Fruit fly (Drosophila melanogaster) whole organism, embryonic: Measurements from ENCODE around the gene Rab14.

Experiments used
- Abd-B ChIP-seq: fragments of 200-800 bp; sonication (Bioruptor generic); optimal IDR thresholded peaks from 2 replicates; lab custom pipeline; 2018; ENCODE audit warnings: missing biosample characterization, mild to moderate bottlenecking, missing genetic modification characterization, moderate library complexity
- CG11696 ChIP-seq: fragments of 200-800 bp; sonication (Bioruptor generic); IDR thresholded peaks from 2 replicates; pipeline ENCODE4 v1.3.6; 2022; ENCODE audit warnings: missing biosample characterization, missing genetic modification characterization
- CG12219 ChIP-seq: fragments of 200-800 bp; sonication (Bioruptor generic); optimal IDR thresholded peaks from 3 replicates; lab custom pipeline; 2018; ENCODE audit warnings: missing biosample characterization, mild to moderate bottlenecking, missing genetic modification characterization
- CG13123 ChIP-seq: fragments of 200-800 bp; sonication (Bioruptor generic); optimal IDR thresholded peaks from 2 replicates; lab custom pipeline; 2016; ENCODE audit warnings: missing biosample characterization, missing genetic modification characterization
- CG1529 ChIP-seq: fragments of 200-800 bp; sonication (Bioruptor generic); optimal IDR thresholded peaks from 3 replicates; lab custom pipeline; 2018; ENCODE audit warnings: missing biosample characterization, missing genetic modification characterization
- CG17186 ChIP-seq: fragments of 200-800 bp; sonication (Bioruptor generic); optimal IDR thresholded peaks from 3 replicates; lab custom pipeline; 2017; ENCODE audit warnings: missing biosample characterization, missing genetic modification reagents, missing genetic modification characterization
- CG17568 ChIP-seq: fragments of 200-800 bp; sonication (Bioruptor generic); optimal IDR thresholded peaks from 2 replicates; lab custom pipeline; 2018; ENCODE audit warnings: missing biosample characterization, mild to moderate bottlenecking, missing genetic modification characterization, moderate library complexity
- CG2116 ChIP-seq: fragments of 200-800 bp; sonication (Bioruptor generic); optimal IDR thresholded peaks from 3 replicates; lab custom pipeline; 2018; ENCODE audit warnings: missing biosample characterization, mild to moderate bottlenecking, missing genetic modification characterization
- CG2199 ChIP-seq: fragments of 200-800 bp; sonication (Bioruptor generic); IDR thresholded peaks from 3 replicates; pipeline ENCODE4 v1.3.6; 2022; ENCODE audit warnings: missing biosample characterization, missing genetic modification characterization
- CG2202 ChIP-seq: fragments of 200-800 bp; sonication (Bioruptor generic); optimal IDR thresholded peaks from 2 replicates; lab custom pipeline; 2018; ENCODE audit warnings: missing biosample characterization, mild to moderate bottlenecking, missing genetic modification characterization
- CG32772 ChIP-seq: fragments of 200-800 bp; sonication (Bioruptor generic); IDR thresholded peaks from 2 replicates; pipeline ENCODE4 v1.3.6; 2022; ENCODE audit warnings: missing biosample characterization, missing genetic modification characterization
- CG3281 ChIP-seq: fragments of 200-800 bp; sonication (Bioruptor generic); optimal IDR thresholded peaks from 3 replicates; lab custom pipeline; 2017; ENCODE audit warnings: missing biosample characterization, mild to moderate bottlenecking, missing genetic modification characterization
- CG4360 ChIP-seq: fragments of 200-800 bp; sonication (Bioruptor generic); IDR thresholded peaks from 2 replicates; pipeline ENCODE4 v1.3.6; 2022; ENCODE audit warnings: missing biosample characterization, missing genetic modification characterization
- CG5245 ChIP-seq: fragments of 200-800 bp; sonication (Bioruptor generic); optimal IDR thresholded peaks from 3 replicates; lab custom pipeline; 2016; ENCODE audit warnings: missing biosample characterization, missing genetic modification characterization
- CG6683 ChIP-seq: fragments of 200-800 bp; sonication (Bioruptor generic); optimal IDR thresholded peaks from 2 replicates; lab custom pipeline; 2017; ENCODE audit warnings: missing biosample characterization, mild to moderate bottlenecking, missing genetic modification characterization, missing genetic modification reagents
- CG7372 ChIP-seq: fragments of 200-800 bp; sonication (Bioruptor generic); IDR thresholded peaks from 2 replicates; pipeline ENCODE4 v1.3.6; 2022; ENCODE audit warnings: missing biosample characterization, missing genetic modification characterization
- CG7745 ChIP-seq: fragments of 200-800 bp; sonication (Bioruptor generic); optimal IDR thresholded peaks from 2 replicates; lab custom pipeline; 2018; ENCODE audit warnings: missing biosample characterization, mild to moderate bottlenecking, missing genetic modification characterization, moderate library complexity
- CG8290 ChIP-seq, 3 experiments: fragments of 200-800 bp; sonication (Bioruptor generic); optimal IDR thresholded peaks; 2 replicates each; lab custom pipeline; 2016 to 2019; ENCODE audit warnings: missing biosample characterization in 3 of 3, missing genetic modification characterization in 3 of 3, mild to moderate bottlenecking in 2 of 3, moderate library complexity in 1 of 3
- CG9609 ChIP-seq: fragments of 200-800 bp; sonication (Bioruptor generic); optimal IDR thresholded peaks from 3 replicates; lab custom pipeline; 2016; ENCODE audit warnings: missing biosample characterization, missing genetic modification characterization
- CG9932 ChIP-seq: fragments of 200-800 bp; sonication (Bioruptor generic); IDR thresholded peaks from 2 replicates; pipeline ENCODE4 v1.3.6; 2022; ENCODE audit warnings: missing biosample characterization, missing genetic modification characterization
- D ChIP-seq, 2 experiments: fragments of 200-800 bp in 1 of 2; fragments of >200 bp in 1 of 2; sonication (Bioruptor generic) in 1 of 2; optimal IDR thresholded peaks; 2 replicates in 1 of 2; 3 replicates in 1 of 2; lab custom pipeline; 2017; ENCODE audit warnings: mild to moderate bottlenecking in 1 of 2, missing biosample characterization in 1 of 2, missing genetic modification characterization in 1 of 2, missing genetic modification reagents in 1 of 2
- Dbx ChIP-seq: fragments of 200-800 bp; sonication (Bioruptor generic); IDR thresholded peaks from 3 replicates; pipeline ENCODE4 v1.3.6; 2022; ENCODE audit warnings: missing biosample characterization, missing genetic modification characterization
- Deaf1 ChIP-seq: fragments of 200-800 bp; optimal IDR thresholded peaks from 3 replicates; lab custom pipeline; 2019; ENCODE audit warnings: missing biosample characterization, mild to moderate bottlenecking, missing genetic modification characterization, moderate library complexity
- Doc3 ChIP-seq: fragments of 200-800 bp; sonication (Bioruptor generic); IDR thresholded peaks from 3 replicates; pipeline ENCODE4 v1.3.6; 2022; ENCODE audit warnings: missing biosample characterization, missing genetic modification characterization; ENCODE audit not compliant: partially characterized antibody
- HHEX ChIP-seq: fragments of 200-800 bp; sonication (Bioruptor generic); optimal IDR thresholded peaks from 3 replicates; lab custom pipeline; 2017; ENCODE audit warnings: missing biosample characterization, mild to moderate bottlenecking, missing genetic modification characterization, missing genetic modification reagents
- HmgZ ChIP-seq: fragments of 200-800 bp; sonication (Bioruptor generic); optimal IDR thresholded peaks from 2 replicates; lab custom pipeline; 2018; ENCODE audit warnings: missing biosample characterization, mild to moderate bottlenecking, missing genetic modification characterization
- Nf-YA ChIP-seq: fragments of 200-800 bp; sonication (Bioruptor generic); IDR thresholded peaks from 2 replicates; pipeline ENCODE4 v1.3.6; 2022; ENCODE audit warnings: missing biosample characterization, missing genetic modification characterization
- Oaz ChIP-seq: fragments of 200-800 bp; sonication (Bioruptor generic); IDR thresholded peaks from 2 replicates; pipeline ENCODE4 v1.3.6; 2022; ENCODE audit warnings: missing biosample characterization, missing genetic modification characterization
- Scr ChIP-seq: fragments of 200-800 bp; sonication (Bioruptor generic); IDR thresholded peaks from 2 replicates; pipeline ENCODE4 v1.3.6; 2022; ENCODE audit warnings: missing biosample characterization, missing genetic modification characterization; ENCODE audit not compliant: partially characterized antibody
- Sin3A ChIP-seq: fragments of >200 bp; optimal IDR thresholded peaks from 2 replicates; lab custom pipeline; 2018
- Sry-δ ChIP-seq: fragments of 200-800 bp; sonication (Bioruptor generic); optimal IDR thresholded peaks from 2 replicates; lab custom pipeline; 2016; ENCODE audit warnings: missing biosample characterization, missing genetic modification characterization
- chm ChIP-seq: fragments of 200-800 bp; sonication (Bioruptor generic); IDR thresholded peaks from 2 replicates; pipeline ENCODE4 v1.3.6; 2022; ENCODE audit warnings: missing biosample characterization, missing genetic modification characterization
- corto ChIP-seq: fragments of 200-800 bp; sonication (Bioruptor generic); optimal IDR thresholded peaks from 2 replicates; lab custom pipeline; 2016; ENCODE audit warnings: missing biosample characterization, mild to moderate bottlenecking, missing genetic modification characterization, moderate library complexity
- croc ChIP-seq: fragments of 200-800 bp; sonication (Bioruptor generic); conservative IDR thresholded peaks from 3 replicates; pipeline ENCODE4 v1.3.6; 2022; ENCODE audit warnings: missing biosample characterization, missing genetic modification characterization
- ems ChIP-seq: fragments of 200-800 bp; sonication (Bioruptor generic); optimal IDR thresholded peaks from 3 replicates; lab custom pipeline; 2016; ENCODE audit warnings: missing biosample characterization, missing genetic modification characterization
- inv ChIP-seq: fragments of 200-800 bp; sonication (Bioruptor generic); IDR thresholded peaks from 2 replicates; pipeline ENCODE4 v1.3.6; 2022; ENCODE audit warnings: missing biosample characterization, missing genetic modification characterization; ENCODE audit not compliant: partially characterized antibody
- jigr1 ChIP-seq: fragments of 200-800 bp; sonication (Bioruptor generic); IDR thresholded peaks from 3 replicates; pipeline ENCODE4 v1.3.6; 2022; ENCODE audit warnings: missing biosample characterization, missing genetic modification characterization
- ken ChIP-seq: fragments of 200-800 bp; sonication (Bioruptor generic); IDR thresholded peaks from 3 replicates; pipeline ENCODE4 v1.3.6; 2022; ENCODE audit warnings: missing biosample characterization, missing genetic modification characterization
- lmd ChIP-seq: fragments of 200-800 bp; sonication (Bioruptor generic); IDR thresholded peaks from 2 replicates; pipeline ENCODE4 v1.3.6; 2022; ENCODE audit warnings: missing biosample characterization, missing genetic modification characterization
- lov ChIP-seq, 2 experiments: fragments of 200-800 bp in 1 of 2; fragments of >200 bp in 1 of 2; sonication (Bioruptor generic) in 1 of 2; IDR thresholded peaks in 1 of 2; optimal IDR thresholded peaks in 1 of 2; 2 replicates in 1 of 2; 3 replicates in 1 of 2; pipeline versions ENCODE4 v1.3.6 to Lab custom; 2017 to 2022; ENCODE audit warnings: missing biosample characterization in 1 of 2, missing genetic modification characterization in 1 of 2
- psq ChIP-seq: fragments of 200-800 bp; sonication (Bioruptor generic); optimal IDR thresholded peaks from 2 replicates; lab custom pipeline; 2017; ENCODE audit warnings: missing biosample characterization, missing genetic modification characterization
- repo ChIP-seq: fragments of 200-800 bp; sonication (Bioruptor generic); optimal IDR thresholded peaks from 2 replicates; lab custom pipeline; 2016; ENCODE audit warnings: missing biosample characterization, missing genetic modification characterization
- stwl ChIP-seq: fragments of 200-800 bp; sonication (Bioruptor generic); optimal IDR thresholded peaks from 3 replicates; lab custom pipeline; 2018; ENCODE audit warnings: missing biosample characterization, mild to moderate bottlenecking, missing genetic modification characterization, moderate library complexity
- sug ChIP-seq: fragments of 200-800 bp; optimal IDR thresholded peaks from 2 replicates; lab custom pipeline; 2019; ENCODE audit warnings: missing biosample characterization, mild to moderate bottlenecking, missing genetic modification characterization, moderate library complexity
- tio ChIP-seq: fragments of 200-800 bp; sonication (Bioruptor generic); optimal IDR thresholded peaks from 2 replicates; lab custom pipeline; 2017; ENCODE audit warnings: missing biosample characterization, missing genetic modification characterization, inconsistent platforms
- tx ChIP-seq: fragments of 200-800 bp; sonication (Bioruptor generic); optimal IDR thresholded peaks from 2 replicates; lab custom pipeline; 2016; ENCODE audit warnings: missing biosample characterization, missing genetic modification characterization
- vvl ChIP-seq: fragments of 200-800 bp; sonication (Bioruptor generic); IDR thresholded peaks from 2 replicates; pipeline ENCODE4 v1.3.6; 2022; ENCODE audit warnings: missing biosample characterization, missing genetic modification characterization
- wek ChIP-seq: fragments of 200-800 bp; sonication (Bioruptor generic); optimal IDR thresholded peaks from 3 replicates; lab custom pipeline; 2018; ENCODE audit warnings: missing biosample characterization, mild to moderate bottlenecking, missing genetic modification characterization, moderate library complexity
- zen ChIP-seq: fragments of 200-800 bp; sonication (Bioruptor generic); optimal IDR thresholded peaks from 3 replicates; lab custom pipeline; 2018; ENCODE audit warnings: missing biosample characterization, mild to moderate bottlenecking, missing genetic modification characterization, moderate library complexity

The Rab14 gene

dm6 chr2L:14361736-14362180 lies 6.8 kb downstream of the Rab14 start, which contains the start of gene spel1 (continued):
- TF ChIP-seq HmgZ (tag; lab: Kevin White, UChicago), result peak; percentile 60
- TF ChIP-seq Sin3A (lab: Kevin White, UChicago), result no peak
- TF ChIP-seq wek (GFP tag; lab: Kevin White, UChicago), result no peak
- no peak for TF ChIP-seq Nf-YA
- no peak for TF ChIP-seq lov (optimal IDR thresholded peaks at IDR 0.05; lab: Kevin White, UChicago)
- peak; percentile 30; the same call in 1 of the 3 replicates for TF ChIP-seq lov (GFP tag; IDR thresholded peaks at IDR 0.05; lab: Robert Waterston, UW)
- peak; percentile 66 for TF ChIP-seq Oaz (GFP tag; lab: Robert Waterston, UW)
- TF ChIP-seq CG7372, result peak; percentile 64
- no peak for TF ChIP-seq CG2199
- TF ChIP-seq stwl (tag; lab: Kevin White, UChicago), result peak; percentile 64
- peak; percentile 45 for TF ChIP-seq croc
- peak; percentile 8 for TF ChIP-seq Sry-δ (GFP tag; lab: Kevin White, UChicago)
- TF ChIP-seq psq (GFP tag; lab: Kevin White, UChicago), result peak; percentile 57
- TF ChIP-seq CG4360 (GFP tag; lab: Robert Waterston, UW), result 0 out of 2 replicates have a peak, but pooled peaks have one; percentile 24
- TF ChIP-seq CG9609 (GFP tag; lab: Kevin White, UChicago), result no peak
- peak; percentile 87 for TF ChIP-seq CG9932
- peak; percentile 80 for TF ChIP-seq lmd (GFP tag; lab: Robert Waterston, UW)
- peak; percentile 80 for TF ChIP-seq CG3281 (GFP tag; lab: Kevin White, UChicago)
- peak; percentile 91 for TF ChIP-seq vvl
- TF ChIP-seq ems, result peak; percentile 24
- peak; percentile 38 for TF ChIP-seq CG5245 (GFP tag; lab: Kevin White, UChicago)
- TF ChIP-seq chm (GFP tag; lab: Robert Waterston, UW), result peak; percentile 56; the same call in 1 of the 2 replicates
- peak; percentile 63 for TF ChIP-seq CG6683
- no peak for TF ChIP-seq Scr
- peak; percentile 11 for TF ChIP-seq CG17568 (GFP tag; lab: Kevin White, UChicago)
- TF ChIP-seq Abd-B (GFP tag; lab: Kevin White, UChicago), result peak; percentile 73
- no peak for TF ChIP-seq Doc3
- TF ChIP-seq tio, result peak; percentile 60
- TF ChIP-seq CG8290 (GFP tag; optimal IDR thresholded peaks at IDR 0.05; lab: Kevin White, UChicago), result peak; percentile 57
- TF ChIP-seq CG8290 (tag; optimal IDR thresholded peaks at IDR 0.05; lab: Kevin White, UChicago), result peak in 1 of 2 experiments; percentile 43
- TF ChIP-seq zen (tag; lab: Kevin White, UChicago), result peak; percentile 80
- peak; percentile 48 for TF ChIP-seq CG2116 (GFP tag; lab: Kevin White, UChicago)
- peak; percentile 74 for TF ChIP-seq CG32772 (GFP tag; lab: Robert Waterston, UW)
- peak; percentile 68 for TF ChIP-seq sug
- 0 out of 3 replicates have a peak, but pooled peaks have one; percentile 11 for TF ChIP-seq jigr1 (GFP tag; lab: Robert Waterston, UW)
- peak; percentile 20 for TF ChIP-seq CG1529
- TF ChIP-seq CG13123 (GFP tag; lab: Kevin White, UChicago), result peak; percentile 41
- TF ChIP-seq CG2202 (tag; lab: Kevin White, UChicago), result peak; percentile 61
- peak; percentile 80 for TF ChIP-seq Dbx (GFP tag; lab: Robert Waterston, UW)
- TF ChIP-seq CG17186 (GFP tag; lab: Kevin White, UChicago), result no peak
- peak; percentile 61 for TF ChIP-seq Deaf1 (tag; lab: Kevin White, UChicago)
- TF ChIP-seq repo (GFP tag; lab: Kevin White, UChicago), result no peak
- no peak for TF ChIP-seq D (optimal IDR thresholded peaks at IDR 0.05; lab: Kevin White, UChicago)
- peak; percentile 44 for TF ChIP-seq D (GFP tag; optimal IDR thresholded peaks at IDR 0.05; lab: Kevin White, UChicago)
- no peak for TF ChIP-seq inv
- TF ChIP-seq corto (GFP tag; lab: Kevin White, UChicago), result no peak
- peak; percentile 68; the same call in 2 of the 3 replicates for TF ChIP-seq ken
- peak; percentile 25 for TF ChIP-seq HHEX
- TF ChIP-seq CG12219 (GFP tag; lab: Kevin White, UChicago), result peak; percentile 23
- no peak for TF ChIP-seq CG7745 (tag; lab: Kevin White, UChicago)
- no peak for TF ChIP-seq tx (GFP tag; lab: Kevin White, UChicago)
- no peak for TF ChIP-seq CG11696 (GFP tag; lab: Robert Waterston, UW)
